Worm (Caenorhabditis elegans): ENCODE measurements around the gene grdn-1.

Gene grdn-1

ce11 chrV:18560188-18560587, 32.4 kb upstream of the grdn-1 start, which contains the start of gene ttr-26:
Gene ttr-26, minus strand, starts transcription at chrV:18560288.
- TF ChIP-seq pbrm-1 (GFP tag; IDR thresholded peaks at IDR 0.05) (no peak), madf-8 (GFP tag; conservative IDR thresholded peaks at IDR 0.05) (no peak), hlh-26 (GFP tag; conservative IDR thresholded peaks at IDR 0.05) (no peak), Y79H2A.3 (GFP tag; conservative IDR thresholded peaks at IDR 0.05) (no peak), Y53F4B.3 (GFP tag; IDR thresholded peaks at IDR 0.05) (no peak), lag-1 (GFP tag; IDR thresholded peaks at IDR 0.05) (no peak), attf-6 (GFP tag; IDR thresholded peaks at IDR 0.05) (no peak), nfyb-1 (GFP tag; IDR thresholded peaks at IDR 0.05) (no peak), somi-1 (GFP tag; optimal IDR thresholded peaks at IDR 0.05) (no peak), ceh-100 (GFP tag; IDR thresholded peaks at IDR 0.05) (no peak), nhr-120 (GFP tag; IDR thresholded peaks at IDR 0.05) (no peak), akir-1 (GFP tag; optimal IDR thresholded peaks at IDR 0.05) (no peak), D2030.7 (GFP tag; IDR thresholded peaks at IDR 0.05) (no peak), hmg-1.2 (GFP tag; IDR thresholded peaks at IDR 0.05) (no peak)

DNA sequence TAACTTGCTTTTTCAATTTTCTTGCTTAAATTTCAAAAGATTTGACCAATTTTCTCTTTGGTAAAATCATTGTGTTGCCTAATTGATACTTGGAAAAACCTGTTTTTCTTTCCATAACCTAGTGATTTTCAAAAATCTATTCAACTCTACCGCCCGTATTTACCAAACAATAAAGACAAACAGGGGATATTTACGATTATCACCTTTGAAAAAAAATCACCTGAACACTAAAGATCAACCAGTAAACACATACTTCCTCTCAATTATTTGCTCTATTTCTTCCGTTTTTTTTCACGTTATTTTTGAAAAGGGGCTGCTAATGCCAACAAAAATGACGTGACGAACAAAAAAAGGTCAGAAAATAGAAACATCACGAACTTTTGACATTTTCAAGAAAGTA, 31.6 kb upstream of the grdn-1 start:
- TF ChIP-seq lin-54 (GFP tag; optimal IDR thresholded peaks at IDR 0.05) (no peak), F52B5.7 (tag; optimal IDR thresholded peaks at IDR 0.05) (no peak), die-1 (tag; optimal IDR thresholded peaks at IDR 0.05) (no peak), F22D6.2 (tag; optimal IDR thresholded peaks at IDR 0.05) (no peak), nhr-179 (tag; optimal IDR thresholded peaks at IDR 0.05) (no peak), fkh-3 (tag; optimal IDR thresholded peaks at IDR 0.05) (no peak), nfya-1 (tag; optimal IDR thresholded peaks at IDR 0.05; ENCODE audit: borderline replicate concordance, insufficient read depth) (no peak), B0336.3 (GFP tag; IDR thresholded peaks at IDR 0.05) (no peak), Y79H2A.3 (GFP tag; conservative IDR thresholded peaks at IDR 0.05) (no peak), somi-1 (GFP tag; optimal IDR thresholded peaks at IDR 0.05) (no peak), nhr-120 (GFP tag; IDR thresholded peaks at IDR 0.05) (no peak), hmg-20 (GFP tag; IDR thresholded peaks at IDR 0.05) (no peak), F23B12.7 (tag; optimal IDR thresholded peaks at IDR 0.05; ENCODE audit: insufficient read depth) (no peak), T26A5.8 (tag; optimal IDR thresholded peaks at IDR 0.05) (no peak), ceh-100 (GFP tag; IDR thresholded peaks at IDR 0.05) (no peak), rpc-1 (optimal IDR thresholded peaks at IDR 0.05) (no peak), rpc-1 (tag; optimal IDR thresholded peaks at IDR 0.05) (no peak), B0019.2 (GFP tag; conservative IDR thresholded peaks at IDR 0.05) (no peak), snpc-1.1 (tag; optimal IDR thresholded peaks at IDR 0.05; ENCODE audit: insufficient read depth) (no peak), tbx-9 (tag; optimal IDR thresholded peaks at IDR 0.05; ENCODE audit: borderline replicate concordance) (no peak), dpl-1 (GFP tag; optimal IDR thresholded peaks at IDR 0.05) (no peak)

DNA sequence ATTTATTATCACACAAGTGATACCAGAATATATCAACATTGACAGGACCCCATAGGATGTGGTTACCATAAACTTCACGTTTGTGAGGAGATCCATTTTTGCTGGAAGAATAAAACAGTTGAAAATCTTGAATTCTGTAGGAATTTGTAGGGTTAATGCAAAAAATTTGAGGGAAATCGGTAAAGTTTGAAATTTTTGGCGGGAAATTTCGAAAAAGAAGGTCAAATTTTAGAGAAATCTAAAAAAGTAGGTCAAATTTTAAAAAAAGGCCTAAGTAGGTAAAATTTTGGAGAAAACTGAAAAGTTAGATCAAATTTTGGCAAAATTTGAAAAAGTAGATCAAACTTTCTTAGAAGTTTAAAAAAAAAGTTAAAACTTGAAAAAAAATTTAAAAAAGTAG, 27.8 kb upstream of the grdn-1 start, which contains the start of gene srg-34:
Gene srg-34 (minus strand): TSS at position 101 of the 400 bp plus-strand sequence.
- TF ChIP-seq madf-3 (GFP tag; IDR thresholded peaks at IDR 0.05) (no peak), egrh-3 (GFP tag; IDR thresholded peaks at IDR 0.05) (no peak), tlf-1 (GFP tag; optimal IDR thresholded peaks at IDR 0.05) (no peak), dpff-1 (tag; optimal IDR thresholded peaks at IDR 0.05) (no peak), sptf-2 (GFP tag; optimal IDR thresholded peaks at IDR 0.05) (no peak)

DNA sequence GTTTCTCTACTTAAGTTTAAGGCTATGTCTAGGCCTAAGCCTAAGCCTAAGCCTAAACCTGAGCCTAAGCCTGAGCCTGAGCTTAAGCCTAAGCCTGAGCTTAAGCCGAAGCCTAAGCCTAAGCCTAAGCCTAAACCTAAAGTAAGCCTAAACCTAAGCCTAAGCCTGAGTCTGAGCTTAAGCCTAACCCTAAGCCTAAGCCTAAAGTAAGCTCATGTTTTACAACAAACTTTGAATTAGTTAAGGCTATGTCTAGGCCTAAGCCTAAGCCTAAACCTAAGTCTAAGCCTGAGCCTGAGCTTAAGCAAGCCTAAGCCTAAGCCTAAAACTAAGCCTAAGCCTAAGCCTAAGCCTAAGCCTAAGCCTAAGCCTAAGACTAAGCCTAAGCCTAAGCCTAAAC, 26.9 kb upstream of the grdn-1 start:
- TF ChIP-seq ekl-4 (GFP tag; IDR thresholded peaks at IDR 0.05) = 0 out of 2 replicates have a peak, but pooled peaks have one; percentile 16
- TF ChIP-seq tlf-1 (GFP tag; optimal IDR thresholded peaks at IDR 0.05) = no peak
